Fruit fly (Drosophila melanogaster): Measurements from ENCODE around the gene robl37BC.

- TF ChIP-seq dsf (GFP tag; optimal IDR thresholded peaks at IDR 0.05; ENCODE audit: borderline replicate concordance): no peak
- no peak for TF ChIP-seq h (GFP tag; optimal IDR thresholded peaks at IDR 0.05)
- TF ChIP-seq N (GFP tag; optimal IDR thresholded peaks at IDR 0.05): no peak
- no peak for TF ChIP-seq pan (optimal IDR thresholded peaks at IDR 0.05)
- no peak for TF ChIP-seq psq (GFP tag; optimal IDR thresholded peaks at IDR 0.05)
- no peak for TF ChIP-seq usp (GFP tag; optimal IDR thresholded peaks at IDR 0.05)
- peak; percentile 11 for TF ChIP-seq HLH106 (tag; optimal IDR thresholded peaks at IDR 0.05)
Observed at dm6 chr2L:18982826-18983758, 27.6 kb upstream of the robl37BC start.
